Comparison of ENCODE assay signal across 1 fruit fly cellular context in the genomic region with DNA sequence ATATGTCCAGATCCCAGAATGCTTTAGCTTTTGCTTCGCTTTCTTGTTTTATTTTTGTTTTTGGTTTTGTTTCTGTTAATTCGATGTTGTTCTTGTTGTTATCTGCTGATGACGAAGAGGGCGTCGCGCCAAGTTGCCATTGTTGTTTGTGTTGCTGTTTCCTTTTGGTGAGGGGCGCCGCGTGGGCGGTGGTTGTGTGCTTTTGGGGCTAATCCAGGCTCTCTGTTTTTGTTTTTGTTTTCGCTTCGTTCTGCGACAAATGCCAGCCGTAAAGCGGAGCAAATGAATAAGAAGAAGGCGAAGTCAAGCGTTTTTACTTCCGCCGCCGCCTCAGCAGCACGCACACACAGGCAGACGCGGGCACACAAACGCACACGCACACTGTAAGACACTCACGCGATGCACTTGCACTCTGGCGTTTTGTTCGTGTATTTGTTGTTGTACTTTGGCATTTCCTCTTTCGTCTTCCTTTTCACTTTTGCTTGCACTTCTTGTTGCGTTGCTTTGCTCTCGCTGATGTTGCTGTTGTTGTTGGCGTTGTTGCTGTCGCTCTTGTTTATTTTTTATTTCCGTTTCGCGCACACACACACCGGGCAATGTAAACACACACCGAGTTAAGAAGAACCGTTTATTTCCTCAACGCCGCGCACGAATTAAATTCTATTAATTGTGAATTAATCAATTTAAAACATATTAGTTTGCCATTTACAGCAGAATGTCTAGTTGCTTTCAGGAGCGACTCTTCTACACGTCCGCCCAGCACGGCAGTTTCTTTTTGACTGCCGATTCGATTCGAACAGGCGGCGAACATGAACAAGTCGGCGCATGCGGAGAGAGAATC.
TF ChIP-seq lines count a peak whose summit lies in the region.

A gene (minus strand): TSS at position 786 of the 841 bp plus-strand sequence.

TF ChIP-seq in whole organism, embryonic, 481 proteins besides CTCF, POLR2A, EP300 and RAD21 (continued from another document):
- no peak for TF ChIP-seq CG9609 (GFP tag; optimal IDR thresholded peaks at IDR 0.05; lab: Kevin White, UChicago)
- no peak for TF ChIP-seq az2 (GFP tag; optimal IDR thresholded peaks at IDR 0.05; lab: Kevin White, UChicago)
- TF ChIP-seq CG6254 (GFP tag; optimal IDR thresholded peaks at IDR 0.05; lab: Kevin White, UChicago): peak; percentile 34
- no peak for TF ChIP-seq NC2α (GFP tag; optimal IDR thresholded peaks at IDR 0.05; lab: Kevin White, UChicago)
- TF ChIP-seq CG17912 (GFP tag; optimal IDR thresholded peaks at IDR 0.05; lab: Kevin White, UChicago): peak; percentile 57
- no peak for TF ChIP-seq slbo (GFP tag; IDR thresholded peaks at IDR 0.05; lab: Robert Waterston, UW)
- TF ChIP-seq CG14860 (GFP tag; IDR thresholded peaks at IDR 0.05; lab: Robert Waterston, UW; ENCODE audit: partially characterized antibody): no peak
- TF ChIP-seq zfh2 (GFP tag; optimal IDR thresholded peaks at IDR 0.05; lab: Kevin White, UChicago): no peak
- TF ChIP-seq CG11696 (GFP tag; IDR thresholded peaks at IDR 0.05; lab: Robert Waterston, UW): no peak
- no peak for TF ChIP-seq CkIIα-i1 (GFP tag; IDR thresholded peaks at IDR 0.05; lab: Robert Waterston, UW)
- TF ChIP-seq Ada2b (GFP tag; IDR thresholded peaks at IDR 0.05; lab: Robert Waterston, UW): no peak
- TF ChIP-seq CG11560 (tag; IDR thresholded peaks at IDR 0.05; lab: Robert Waterston, UW): no peak
- TF ChIP-seq dmrt99B (tag; optimal IDR thresholded peaks at IDR 0.05; lab: Kevin White, UChicago): peak; percentile 7
TF ChIP-seq in whole organism, embryonic: peak in this region for 168.
